Worm (Caenorhabditis elegans) whole organism, midembryonic: Measurements from ENCODE around the gene F29B9.8.

Source experiments
- flt-1 ChIP-seq: fragments of 200-800 bp; sonication (Bioruptor generic); IDR thresholded peaks from 2 replicates; pipeline ENCODE4 v1.3.6; 2022; ENCODE audit warnings: missing genetic modification characterization, missing compliant biosample characterization
- ztf-23 ChIP-seq: fragments of 200-800 bp; sonication (Bioruptor generic); IDR thresholded peaks from 2 replicates; pipeline ENCODE4 v1.3.6; 2022; ENCODE audit warnings: missing genetic modification reagents, missing genetic modification characterization, missing compliant biosample characterization
- ztf-29 ChIP-seq: fragments of 200-800 bp; sonication (Bioruptor generic); IDR thresholded peaks from 2 replicates; pipeline ENCODE4 v1.3.6; 2022; ENCODE audit warnings: missing genetic modification reagents, missing genetic modification characterization, missing compliant biosample characterization

DNA sequence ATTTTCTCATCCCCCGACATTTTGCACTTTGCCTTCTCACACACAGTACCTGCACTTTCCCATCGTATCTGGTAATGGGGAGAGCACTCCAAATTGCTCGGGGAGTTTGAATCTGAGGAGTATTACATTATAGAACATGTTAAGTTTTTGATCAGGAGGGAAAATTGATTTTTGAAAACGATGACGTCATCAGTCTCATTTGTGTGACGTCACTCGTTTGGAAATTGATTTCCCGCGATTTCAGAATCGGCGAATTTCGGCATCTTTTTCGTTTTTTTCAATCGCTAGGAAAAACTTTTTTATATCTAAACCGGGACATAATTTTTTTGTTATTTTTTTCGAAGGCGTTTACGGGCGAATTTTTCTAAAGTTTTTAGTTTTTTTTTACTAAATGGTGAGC, 25.8 kb downstream of the F29B9.8 start:
- TF ChIP-seq ztf-29 (GFP tag; lab: Robert Waterston, UW) (no peak), flt-1 (GFP tag; lab: Robert Waterston, UW) (no peak), ztf-23 (GFP tag; lab: Robert Waterston, UW) (no peak)
